Worm (Caenorhabditis elegans) whole organism, mixed stage, embryonic: ENCODE data around the gene cwc-15.

Experiments used
- blmp-1 ChIP-seq: fragments of 150-350 bp; optimal IDR thresholded peaks from 2 replicates; lab custom pipeline; 2014; ENCODE audit warnings: missing biosample characterization, missing genetic modification characterization
- drap-1 ChIP-seq: fragments of 200-800 bp; sonication (Bioruptor generic); optimal IDR thresholded peaks from 3 replicates; lab custom pipeline; 2018; ENCODE audit warnings: mild to moderate bottlenecking, missing genetic modification characterization, missing compliant biosample characterization
- elt-3 ChIP-seq: fragments of 150-350 bp; optimal IDR thresholded peaks from 2 replicates; lab custom pipeline; 2014; ENCODE audit warnings: missing biosample characterization, missing genetic modification characterization
- ham-2 ChIP-seq: fragments of 200-800 bp; sonication (Bioruptor generic); optimal IDR thresholded peaks from 2 replicates; lab custom pipeline; 2018; ENCODE audit warnings: mild to moderate bottlenecking, missing genetic modification characterization, missing compliant biosample characterization
- lin-32 ChIP-seq: fragments of 200-800 bp; sonication (Bioruptor generic); optimal IDR thresholded peaks from 2 replicates; lab custom pipeline; 2018; ENCODE audit warnings: mild to moderate bottlenecking, missing genetic modification characterization, missing compliant biosample characterization
- lsy-2 ChIP-seq: fragments of 150-350 bp; optimal IDR thresholded peaks from 2 replicates; lab custom pipeline; 2014; ENCODE audit warnings: missing biosample characterization, missing genetic modification characterization
- nhr-237 ChIP-seq: fragments of 150-350 bp; optimal IDR thresholded peaks from 2 replicates; lab custom pipeline; 2014; ENCODE audit warnings: missing biosample characterization, missing genetic modification characterization
- nhr-76 ChIP-seq: sonication (generic microtip); optimal IDR thresholded peaks from 2 replicates; lab custom pipeline; 2017; ENCODE audit warnings: missing biosample characterization, missing genetic modification characterization
- pha-4 ChIP-seq: fragments of 150-350 bp; optimal IDR thresholded peaks from 2 replicates; lab custom pipeline; 2018; ENCODE audit warnings: missing biosample characterization, missing genetic modification reagents, missing genetic modification characterization
- snpc-4 ChIP-seq: fragments of 150-350 bp; optimal IDR thresholded peaks from 2 replicates; lab custom pipeline; 2014; ENCODE audit warnings: missing biosample characterization, missing genetic modification characterization
- unc-120 ChIP-seq: sonication (generic microtip); optimal IDR thresholded peaks from 2 replicates; lab custom pipeline; 2017; ENCODE audit warnings: missing genetic modification characterization, missing compliant biosample characterization; ENCODE audit not compliant: poor library complexity, severe bottlenecking
- unc-62 ChIP-seq: fragments of 150-350 bp; optimal IDR thresholded peaks from 2 replicates; lab custom pipeline; 2014; ENCODE audit warnings: missing biosample characterization, missing genetic modification reagents, missing genetic modification characterization
- ztf-11 ChIP-seq: fragments of 150-350 bp; optimal IDR thresholded peaks from 2 replicates; lab custom pipeline; 2014; ENCODE audit warnings: missing biosample characterization, missing genetic modification characterization

- no peak for TF ChIP-seq drap-1 (GFP tag; lab: Kevin White, UChicago)
- TF ChIP-seq pha-4 (tag; lab: Kevin White, UChicago), result no peak
- no peak for TF ChIP-seq nhr-76 (tag; lab: Kevin White, UChicago)
- TF ChIP-seq nhr-237 (tag; lab: Kevin White, UChicago), result no peak
- TF ChIP-seq blmp-1 (tag; lab: Kevin White, UChicago), result no peak
- TF ChIP-seq ham-2, result no peak
- TF ChIP-seq unc-62, result no peak
- TF ChIP-seq snpc-4 (tag; lab: Kevin White, UChicago), result no peak
- TF ChIP-seq elt-3 (tag; lab: Kevin White, UChicago), result no peak
- no peak for TF ChIP-seq unc-120
- no peak for TF ChIP-seq ztf-11 (tag; lab: Kevin White, UChicago)
- TF ChIP-seq lin-32 (GFP tag; lab: Kevin White, UChicago), result no peak
- TF ChIP-seq lsy-2 (tag; lab: Kevin White, UChicago), result no peak
Measured at ce11 chrV:15988074-15988473, 35.1 kb upstream of the cwc-15 start, which contains the start of gene F36G9.15.
